Worm (Caenorhabditis elegans): ENCODE data around the gene grdn-1.

DNA sequence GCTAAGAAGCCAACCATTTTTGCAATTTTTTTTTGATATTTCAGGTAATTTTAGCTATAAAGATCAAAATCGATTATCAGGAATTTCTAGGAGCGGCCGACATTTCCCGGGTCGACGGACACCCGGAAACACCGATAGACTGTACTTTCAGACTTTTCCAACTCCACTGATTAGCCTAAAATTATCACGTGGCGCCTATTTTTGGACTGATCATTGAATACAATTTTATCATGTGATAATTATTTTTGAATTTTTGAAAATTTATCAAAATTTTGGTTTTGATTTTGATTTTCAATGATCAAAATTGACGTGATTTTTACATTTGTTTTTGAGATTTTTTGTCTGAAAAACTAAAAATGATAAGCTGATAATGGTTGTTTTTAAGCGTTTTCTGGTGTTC is 14.2 kb upstream of the grdn-1 start:
- TF ChIP-seq sea-1 (GFP tag; conservative IDR thresholded peaks at IDR 0.05) (no peak), ama-1 (optimal IDR thresholded peaks at IDR 0.05) (no peak), ceh-13 (GFP tag; optimal IDR thresholded peaks at IDR 0.05) (no peak), tbx-37 (GFP tag; conservative IDR thresholded peaks at IDR 0.05) (no peak), flt-1 (GFP tag; IDR thresholded peaks at IDR 0.05) (no peak), tbx-11 (GFP tag; IDR thresholded peaks at IDR 0.05) (no peak), pes-1 (GFP tag; IDR thresholded peaks at IDR 0.05) (no peak), tra-4 (tag; optimal IDR thresholded peaks at IDR 0.05) (no peak), hmg-4 (GFP tag; optimal IDR thresholded peaks at IDR 0.05) (no peak), ets-7 (tag; optimal IDR thresholded peaks at IDR 0.05) (no peak), hmbx-1 (tag; optimal IDR thresholded peaks at IDR 0.05) (no peak)

Measured in whole organism, early embryonic.